Fruit fly (Drosophila melanogaster) S2 (cell line): Measurements from ENCODE around the gene CG31406.

Source experiments
- CG8478 ChIP-seq: fragments of >200 bp; optimal IDR thresholded peaks from 2 replicates; lab custom pipeline; 2018
- CTCF ChIP-seq, 2 experiments: fragments of >200 bp; optimal IDR thresholded peaks; 2 replicates each; lab custom pipeline; 2018

DNA sequence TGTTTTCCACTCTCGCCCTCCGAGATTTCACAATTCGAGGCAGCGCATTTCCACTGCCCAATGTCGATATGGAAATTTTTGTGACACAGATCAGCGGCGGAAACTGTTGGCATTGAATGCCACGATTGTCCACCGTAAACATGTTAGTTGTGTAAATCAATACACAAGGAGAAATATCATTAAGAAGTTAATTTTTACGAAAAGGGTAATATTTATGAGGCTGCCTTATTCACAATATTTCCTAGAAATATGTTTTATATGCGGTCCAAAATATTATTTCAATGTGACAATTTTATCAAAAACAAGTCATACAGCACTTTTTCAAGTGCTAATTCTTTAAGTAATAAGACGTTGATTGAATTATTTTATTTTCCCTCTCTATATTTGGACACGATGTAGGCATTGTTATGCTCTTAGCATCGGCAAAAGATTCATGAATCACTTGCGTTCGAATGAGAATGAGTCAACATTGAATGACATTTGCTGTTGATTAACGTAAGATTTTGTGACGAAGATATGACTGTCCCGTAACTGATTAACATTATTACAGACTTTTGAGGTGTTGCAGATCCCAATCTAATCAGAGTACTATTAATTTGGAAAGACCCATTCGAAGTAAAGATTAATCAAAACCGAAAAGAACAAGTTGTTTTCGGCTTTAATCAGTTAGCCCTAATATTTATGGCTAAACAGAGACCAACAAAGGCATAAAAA lies 45.2 kb downstream of the CG31406 start:
- no peak for TF ChIP-seq CG8478 (lab: Kevin White, UChicago)
- no peak for TF ChIP-seq CTCF (optimal IDR thresholded peaks at IDR 0.05; lab: Kevin White, UChicago)
